Worm (Caenorhabditis elegans) whole organism, early embryonic: Measurements from ENCODE around the gene pmp-1.

ENCODE experiments used
- F13C5.2 ChIP-seq: sonication (generic microtip); optimal IDR thresholded peaks from 2 replicates; lab custom pipeline; 2017; ENCODE audit warnings: mild to moderate bottlenecking, missing genetic modification characterization, inconsistent platforms, missing compliant biosample characterization
- ama-1 ChIP-seq: fragments of 150-350 bp; optimal IDR thresholded peaks from 2 replicates; lab custom pipeline; 2014
- ceh-36 ChIP-seq: sonication (generic microtip); optimal IDR thresholded peaks from 2 replicates; lab custom pipeline; 2016; ENCODE audit warnings: missing genetic modification characterization, inconsistent platforms, missing compliant biosample characterization
- ets-7 ChIP-seq: sonication (generic microtip); optimal IDR thresholded peaks from 2 replicates; lab custom pipeline; 2016; ENCODE audit warnings: missing genotype, missing genetic modification characterization, missing compliant biosample characterization
- flt-1 ChIP-seq: fragments of 200-800 bp; sonication (Bioruptor generic); IDR thresholded peaks from 2 replicates; pipeline ENCODE4 v1.3.6; 2022; ENCODE audit warnings: missing genetic modification characterization, missing compliant biosample characterization
- hmg-4 ChIP-seq: fragments of 200-800 bp; sonication (Bioruptor generic); optimal IDR thresholded peaks from 2 replicates; lab custom pipeline; 2018; ENCODE audit warnings: mild to moderate bottlenecking, missing genetic modification characterization, missing compliant biosample characterization
- pes-1 ChIP-seq: fragments of 200-800 bp; sonication (Bioruptor generic); IDR thresholded peaks from 2 replicates; pipeline ENCODE4 v1.3.6; 2022; ENCODE audit warnings: missing genetic modification reagents, missing genetic modification characterization, missing compliant biosample characterization
- scrt-1 ChIP-seq: fragments of 200-800 bp; sonication (Bioruptor generic); IDR thresholded peaks from 2 replicates; pipeline ENCODE4 v1.3.6; 2022; ENCODE audit warnings: missing genetic modification characterization, missing compliant biosample characterization
- sea-1 ChIP-seq: fragments of 200-800 bp; sonication (Bioruptor generic); conservative IDR thresholded peaks from 2 replicates; pipeline ENCODE4 v1.3.6; 2022; ENCODE audit warnings: missing genetic modification characterization, missing compliant biosample characterization
- tbx-37 ChIP-seq: fragments of 200-800 bp; sonication (Bioruptor generic); conservative IDR thresholded peaks from 2 replicates; pipeline ENCODE4 v1.3.6; 2022; ENCODE audit warnings: missing genetic modification reagents, missing genetic modification characterization, missing compliant biosample characterization
- tra-4 ChIP-seq: sonication (generic microtip); optimal IDR thresholded peaks from 2 replicates; lab custom pipeline; 2017; ENCODE audit warnings: missing genetic modification characterization, missing compliant biosample characterization

DNA sequence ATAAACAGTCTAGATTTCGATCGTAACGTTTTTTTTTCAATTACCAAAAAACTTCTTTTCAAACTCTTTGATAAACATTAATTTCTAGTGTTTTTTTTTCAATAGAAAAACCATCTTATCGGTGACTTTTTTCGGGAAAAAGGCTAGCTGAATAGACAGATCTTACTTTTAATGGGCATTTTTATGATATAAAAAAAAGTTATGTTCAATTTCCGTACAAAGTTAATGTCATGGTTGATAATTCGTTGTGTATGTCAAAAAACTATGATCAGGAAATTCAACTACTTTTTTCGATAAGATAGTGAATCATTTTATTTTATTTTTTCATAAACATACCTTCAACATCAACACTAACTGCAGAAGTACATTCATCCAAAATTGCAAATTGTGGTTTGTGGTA, 1.0 kb upstream of the pmp-1 start:
- no peak for TF ChIP-seq ceh-36 (tag; lab: Kevin White, UChicago)
- no peak for TF ChIP-seq F13C5.2 (tag; lab: Kevin White, UChicago)
- TF ChIP-seq ama-1 (lab: Kevin White, UChicago): no peak
- TF ChIP-seq flt-1: no peak
- TF ChIP-seq tra-4 (tag; lab: Kevin White, UChicago): no peak
- TF ChIP-seq ets-7 (tag; lab: Kevin White, UChicago): no peak
- TF ChIP-seq scrt-1 (GFP tag; lab: Robert Waterston, UW): no peak
- TF ChIP-seq hmg-4 (GFP tag; lab: Kevin White, UChicago): no peak
- TF ChIP-seq pes-1 (GFP tag; lab: Robert Waterston, UW): no peak
- no peak for TF ChIP-seq sea-1 (GFP tag; lab: Robert Waterston, UW)
- TF ChIP-seq tbx-37: no peak
